Worm (Caenorhabditis elegans) whole organism, mixed stage, embryonic: Measurements from ENCODE around the gene pals-38.

Experiments used
- bed-3 ChIP-seq: fragments of 200-800 bp; sonication (Bioruptor generic); optimal IDR thresholded peaks from 3 replicates; lab custom pipeline; 2018; ENCODE audit warnings: mild to moderate bottlenecking, missing genetic modification characterization, moderate library complexity, missing compliant biosample characterization
- blmp-1 ChIP-seq: fragments of 150-350 bp; optimal IDR thresholded peaks from 2 replicates; lab custom pipeline; 2014; ENCODE audit warnings: missing biosample characterization, missing genetic modification characterization
- ceh-39 ChIP-seq: fragments of 150-350 bp; optimal IDR thresholded peaks from 2 replicates; lab custom pipeline; 2014; ENCODE audit warnings: missing biosample characterization, missing genetic modification characterization
- ceh-43 ChIP-seq: fragments of 200-800 bp; sonication (Bioruptor generic); optimal IDR thresholded peaks from 2 replicates; lab custom pipeline; 2018; ENCODE audit warnings: mild to moderate bottlenecking, missing genetic modification characterization, moderate library complexity, missing compliant biosample characterization
- ceh-83 ChIP-seq: fragments of 200-800 bp; sonication (Bioruptor generic); optimal IDR thresholded peaks from 2 replicates; lab custom pipeline; 2018; ENCODE audit warnings: mild to moderate bottlenecking, missing genetic modification characterization, missing compliant biosample characterization
- ces-1 ChIP-seq: fragments of 150-350 bp; optimal IDR thresholded peaks from 2 replicates; lab custom pipeline; 2014; ENCODE audit warnings: missing biosample characterization, missing genetic modification reagents, missing genetic modification characterization
- cnd-1 ChIP-seq: fragments of 200-800 bp; sonication (Bioruptor generic); optimal IDR thresholded peaks from 2 replicates; lab custom pipeline; 2018; ENCODE audit warnings: mild to moderate bottlenecking, missing genetic modification characterization, missing compliant biosample characterization
- drap-1 ChIP-seq: fragments of 200-800 bp; sonication (Bioruptor generic); optimal IDR thresholded peaks from 3 replicates; lab custom pipeline; 2018; ENCODE audit warnings: mild to moderate bottlenecking, missing genetic modification characterization, missing compliant biosample characterization
- elt-1 ChIP-seq: sonication (generic microtip); optimal IDR thresholded peaks from 2 replicates; lab custom pipeline; 2017; ENCODE audit warnings: missing genetic modification characterization, mild to moderate bottlenecking, missing compliant biosample characterization, antibody characterized with exemption, moderate library complexity, borderline replicate concordance; ENCODE audit not compliant: insufficient read depth
- elt-3 ChIP-seq: fragments of 150-350 bp; optimal IDR thresholded peaks from 2 replicates; lab custom pipeline; 2014; ENCODE audit warnings: missing biosample characterization, missing genetic modification characterization
- flh-1 ChIP-seq: fragments of 200-800 bp; sonication (Bioruptor generic); optimal IDR thresholded peaks from 2 replicates; lab custom pipeline; 2018; ENCODE audit warnings: mild to moderate bottlenecking, missing genetic modification characterization, moderate library complexity, missing compliant biosample characterization
- ham-2 ChIP-seq: fragments of 200-800 bp; sonication (Bioruptor generic); optimal IDR thresholded peaks from 2 replicates; lab custom pipeline; 2018; ENCODE audit warnings: mild to moderate bottlenecking, missing genetic modification characterization, missing compliant biosample characterization
- hlh-1 ChIP-seq: fragments of 150-350 bp; optimal IDR thresholded peaks from 2 replicates; lab custom pipeline; 2014; ENCODE audit warnings: missing biosample characterization, missing genetic modification reagents, missing genetic modification characterization
- lin-13 ChIP-seq: fragments of 150-350 bp; optimal IDR thresholded peaks from 2 replicates; lab custom pipeline; 2014; ENCODE audit warnings: missing biosample characterization, missing genetic modification characterization
- lsy-2 ChIP-seq: fragments of 150-350 bp; optimal IDR thresholded peaks from 2 replicates; lab custom pipeline; 2014; ENCODE audit warnings: missing biosample characterization, missing genetic modification characterization
- mab-5 ChIP-seq: fragments of 150-350 bp; optimal IDR thresholded peaks from 2 replicates; lab custom pipeline; 2014; ENCODE audit warnings: missing biosample characterization, missing genetic modification characterization
- mep-1 ChIP-seq: fragments of 150-350 bp; optimal IDR thresholded peaks from 2 replicates; lab custom pipeline; 2017; ENCODE audit warnings: missing biosample characterization, missing genetic modification reagents, missing genetic modification characterization, inconsistent platforms
- mls-2 ChIP-seq: sonication (generic microtip); optimal IDR thresholded peaks from 2 replicates; lab custom pipeline; 2016; ENCODE audit warnings: mild to moderate bottlenecking, missing genetic modification characterization, moderate library complexity, missing compliant biosample characterization
- nhr-12 ChIP-seq: fragments of 150-350 bp; optimal IDR thresholded peaks from 2 replicates; lab custom pipeline; 2014; ENCODE audit warnings: missing biosample characterization, missing genetic modification characterization
- nhr-2 ChIP-seq: fragments of 150-350 bp; optimal IDR thresholded peaks from 2 replicates; lab custom pipeline; 2014; ENCODE audit warnings: missing biosample characterization, missing genetic modification characterization
- nhr-237 ChIP-seq: fragments of 150-350 bp; optimal IDR thresholded peaks from 2 replicates; lab custom pipeline; 2014; ENCODE audit warnings: missing biosample characterization, missing genetic modification characterization
- nhr-28 ChIP-seq: fragments of 150-350 bp; optimal IDR thresholded peaks from 2 replicates; lab custom pipeline; 2014; ENCODE audit warnings: missing biosample characterization, missing genetic modification characterization
- sem-2 ChIP-seq: fragments of 200-800 bp; sonication (Bioruptor generic); optimal IDR thresholded peaks from 2 replicates; lab custom pipeline; 2018; ENCODE audit warnings: mild to moderate bottlenecking, missing genetic modification characterization, missing compliant biosample characterization
- snpc-4 ChIP-seq: fragments of 150-350 bp; optimal IDR thresholded peaks from 2 replicates; lab custom pipeline; 2014; ENCODE audit warnings: missing biosample characterization, missing genetic modification characterization
- tbx-8 ChIP-seq: fragments of 200-800 bp; sonication (Bioruptor generic); optimal IDR thresholded peaks from 2 replicates; lab custom pipeline; 2018; ENCODE audit warnings: mild to moderate bottlenecking, missing genetic modification characterization, moderate library complexity, missing compliant biosample characterization
- unc-120 ChIP-seq: sonication (generic microtip); optimal IDR thresholded peaks from 2 replicates; lab custom pipeline; 2017; ENCODE audit warnings: missing genetic modification characterization, missing compliant biosample characterization; ENCODE audit not compliant: poor library complexity, severe bottlenecking
- unc-39 ChIP-seq: fragments of 150-350 bp; optimal IDR thresholded peaks from 2 replicates; lab custom pipeline; 2014; ENCODE audit warnings: missing biosample characterization, missing genetic modification characterization
- unc-62 ChIP-seq: fragments of 150-350 bp; optimal IDR thresholded peaks from 2 replicates; lab custom pipeline; 2014; ENCODE audit warnings: missing biosample characterization, missing genetic modification reagents, missing genetic modification characterization
- ztf-11 ChIP-seq: fragments of 150-350 bp; optimal IDR thresholded peaks from 2 replicates; lab custom pipeline; 2014; ENCODE audit warnings: missing biosample characterization, missing genetic modification characterization

Gene pals-38

DNA sequence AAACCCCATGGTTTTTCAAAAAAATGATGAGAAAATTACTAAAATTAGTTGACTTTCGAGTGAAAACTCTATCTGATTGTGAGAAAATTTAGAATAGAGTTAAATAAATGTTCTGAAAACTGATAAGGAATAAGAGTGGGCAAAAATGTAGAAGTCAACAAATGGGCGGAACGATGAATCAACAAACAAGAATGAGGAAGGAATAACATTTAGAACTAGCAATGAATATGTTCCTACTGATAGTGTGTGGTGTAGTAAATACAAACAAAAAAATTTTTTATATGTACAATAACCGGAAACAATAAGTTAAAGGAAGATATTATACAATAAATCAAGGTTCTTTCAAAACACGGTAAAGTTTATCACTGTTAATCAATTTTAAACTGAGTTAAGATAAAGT, 3.0 kb downstream of the pals-38 start, which contains the start of gene pals-39:
Gene pals-39 (minus strand): TSS at position 101 of the 400 bp plus-strand sequence.
- TF ChIP-seq lsy-2 (no peak), ceh-83 (GFP tag; lab: Kevin White, UChicago) (no peak), tbx-8 (GFP tag; lab: Kevin White, UChicago) (no peak), ztf-11 (tag; lab: Kevin White, UChicago) (no peak), ham-2 (no peak), ces-1 (GFP tag; lab: Kevin White, UChicago) (no peak), hlh-1 (tag; lab: Kevin White, UChicago) (no peak), bed-3 (no peak), unc-39 (tag; lab: Kevin White, UChicago) (no peak), nhr-237 (tag; lab: Kevin White, UChicago) (no peak), nhr-12 (tag; lab: Kevin White, UChicago) (no peak), blmp-1 (tag; lab: Kevin White, UChicago) (no peak)
- TF ChIP-seq, all 35 proteins: peak for 0

DNA sequence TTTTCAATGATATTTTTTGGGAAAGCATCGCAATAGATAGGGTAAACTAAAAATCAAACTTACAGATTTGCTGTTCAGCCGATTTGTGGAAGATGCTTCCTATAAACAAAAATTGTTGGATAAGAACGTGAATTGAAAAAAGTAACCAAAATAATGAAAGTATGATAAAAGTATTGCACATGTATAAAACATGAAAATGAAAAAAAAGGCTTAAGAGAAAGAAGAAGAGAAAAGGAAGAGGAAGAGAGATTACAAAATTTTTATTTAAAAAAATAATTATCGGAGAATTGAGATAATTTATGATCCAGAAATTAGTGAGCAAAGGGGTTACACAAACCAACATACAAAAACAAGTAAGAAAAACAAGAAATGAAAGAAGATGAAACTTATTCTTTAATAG, 5.4 kb downstream of the pals-38 start, which contains the start of gene pals-37:
Gene pals-37 (minus strand): TSS at position 101 of the 400 bp plus-strand sequence.
- TF ChIP-seq unc-39 (tag; lab: Kevin White, UChicago) (no peak), elt-3 (tag; lab: Kevin White, UChicago) (no peak), ztf-11 (tag; lab: Kevin White, UChicago) (no peak), snpc-4 (no peak), lsy-2 (no peak), nhr-237 (tag; lab: Kevin White, UChicago) (no peak), cnd-1 (no peak), nhr-28 (no peak), elt-1 (tag; lab: Kevin White, UChicago) (no peak), hlh-1 (tag; lab: Kevin White, UChicago) (no peak), ceh-39 (tag; lab: Kevin White, UChicago) (no peak)
- TF ChIP-seq, all 35 proteins: peak for 0

- TF ChIP-seq nhr-237 (tag; lab: Kevin White, UChicago) (no peak), ceh-43 (no peak), cnd-1 (no peak), drap-1 (GFP tag; lab: Kevin White, UChicago) (no peak), ces-1 (GFP tag; lab: Kevin White, UChicago) (no peak), mab-5 (tag; lab: Kevin White, UChicago) (no peak), nhr-2 (tag; lab: Kevin White, UChicago) (no peak), ceh-39 (tag; lab: Kevin White, UChicago) (no peak)
These were observed 13.1 kb downstream of the pals-38 start, which contains the start of gene srh-25 for ce11 chrV:12433717-12434116. TSS of gene srh-25 (minus strand) at chrV:12433817.

DNA sequence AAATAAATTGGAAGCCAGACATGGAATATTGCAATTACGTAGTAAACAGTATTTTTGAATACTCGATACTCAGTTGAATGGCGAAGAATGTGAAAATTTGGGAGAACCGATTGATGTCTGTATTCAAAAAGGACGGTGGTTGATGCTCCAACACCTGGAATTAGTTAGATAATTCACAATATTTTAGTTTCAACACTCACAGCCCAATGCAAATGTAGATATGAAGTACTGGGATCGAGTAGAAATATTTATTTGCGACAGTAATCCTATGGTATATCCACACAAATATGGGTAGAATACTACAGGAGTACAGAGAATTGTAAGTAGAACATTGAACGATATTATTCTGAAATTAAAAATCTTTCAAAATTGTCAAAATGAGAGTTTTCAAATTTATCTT, 13.7 kb downstream of the pals-38 start:
- no peak for TF ChIP-seq nhr-28
- no peak for TF ChIP-seq elt-1 (tag; lab: Kevin White, UChicago)
- no peak for TF ChIP-seq ceh-39 (tag; lab: Kevin White, UChicago)
- no peak for TF ChIP-seq tbx-8 (GFP tag; lab: Kevin White, UChicago)
- TF ChIP-seq mls-2 (tag; lab: Kevin White, UChicago) = no peak

DNA sequence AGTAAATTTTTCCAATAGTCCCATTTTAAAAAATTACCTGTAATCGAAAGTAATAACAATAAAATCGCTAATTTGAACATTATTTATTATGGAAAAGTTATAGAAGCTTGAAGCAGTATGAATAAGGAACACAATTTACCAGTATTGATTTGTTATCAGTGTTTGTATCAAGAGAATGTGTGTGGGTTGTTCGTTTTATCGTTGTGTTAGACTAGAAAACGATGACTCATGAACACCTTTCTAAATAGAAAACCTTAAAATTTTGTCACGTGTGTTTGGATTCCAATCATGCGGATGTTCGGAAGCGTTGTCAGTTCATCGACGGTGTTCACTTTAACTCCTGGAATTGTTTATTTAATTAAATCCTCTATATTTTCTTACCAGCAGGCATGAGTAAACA, 14.7 kb downstream of the pals-38 start, which contains the start of gene C54D10.13:
Gene C54D10.13 (minus strand): TSS at position 179 of the 400 bp plus-strand sequence.
- no peak for TF ChIP-seq unc-62
- TF ChIP-seq flh-1 (GFP tag; lab: Kevin White, UChicago) = no peak
- TF ChIP-seq mep-1 (tag; lab: Kevin White, UChicago) = no peak
- TF ChIP-seq bed-3 = no peak
- no peak for TF ChIP-seq sem-2
- TF ChIP-seq ceh-83 (GFP tag; lab: Kevin White, UChicago) = no peak
- no peak for TF ChIP-seq lin-13 (tag; lab: Kevin White, UChicago)
- TF ChIP-seq lsy-2 = no peak
- no peak for TF ChIP-seq nhr-12 (tag; lab: Kevin White, UChicago)
- TF ChIP-seq nhr-28 = no peak
- TF ChIP-seq, all 35 proteins: peak for 0

- no peak for TF ChIP-seq unc-120 (tag; lab: Kevin White, UChicago)
- TF ChIP-seq lin-13 (tag; lab: Kevin White, UChicago) = no peak
- no peak for TF ChIP-seq ceh-83 (GFP tag; lab: Kevin White, UChicago)
- no peak for TF ChIP-seq ceh-43
- TF ChIP-seq sem-2 = no peak
- no peak for TF ChIP-seq unc-62
- TF ChIP-seq tbx-8 (GFP tag; lab: Kevin White, UChicago) = no peak
- TF ChIP-seq nhr-12 (tag; lab: Kevin White, UChicago) = no peak
- TF ChIP-seq, all 35 proteins: peak for 0
These were observed 17.8 kb downstream of the pals-38 start, which contains the start of gene C54D10.5 for ce11 chrV:12429039-12429438. TSS of gene C54D10.5 (plus strand) at chrV:12429339.
